Fruit fly (Drosophila melanogaster) whole organism, embryonic: ENCODE data around the gene kkv.

ENCODE experiments used
- Adf1 ChIP-seq: fragments of 200-800 bp; sonication (Bioruptor generic); IDR thresholded peaks from 2 replicates; pipeline ENCODE4 v1.3.6; 2022; ENCODE audit warnings: missing biosample characterization, missing genetic modification characterization
- Bgb ChIP-seq: fragments of 200-800 bp; sonication (Bioruptor generic); IDR thresholded peaks from 2 replicates; pipeline ENCODE4 v1.3.6; 2022; ENCODE audit warnings: missing biosample characterization, missing genetic modification characterization; ENCODE audit not compliant: partially characterized antibody
- CG11247 ChIP-seq: fragments of 200-800 bp; sonication (Bioruptor generic); IDR thresholded peaks from 2 replicates; pipeline ENCODE4 v1.3.6; 2022; ENCODE audit warnings: missing biosample characterization, missing genetic modification characterization
- CG11398 ChIP-seq: fragments of 200-800 bp; sonication (Bioruptor generic); optimal IDR thresholded peaks from 2 replicates; lab custom pipeline; 2016; ENCODE audit warnings: missing biosample characterization, missing genetic modification characterization
- CG11723 ChIP-seq: fragments of 200-800 bp; sonication (Bioruptor generic); optimal IDR thresholded peaks from 2 replicates; lab custom pipeline; 2017; ENCODE audit warnings: missing biosample characterization, mild to moderate bottlenecking, missing genetic modification characterization
- CG12071 ChIP-seq: fragments of 200-800 bp; sonication (Bioruptor generic); optimal IDR thresholded peaks from 3 replicates; lab custom pipeline; 2018; ENCODE audit warnings: missing biosample characterization, mild to moderate bottlenecking, missing genetic modification characterization
- CG12299 ChIP-seq: fragments of 200-800 bp; sonication (Bioruptor generic); optimal IDR thresholded peaks from 2 replicates; lab custom pipeline; 2018; ENCODE audit warnings: missing biosample characterization, mild to moderate bottlenecking, missing genetic modification characterization
- CG13424 ChIP-seq: fragments of 200-800 bp; sonication (Bioruptor generic); optimal IDR thresholded peaks from 2 replicates; lab custom pipeline; 2019; ENCODE audit warnings: missing biosample characterization, mild to moderate bottlenecking, missing genetic modification characterization, moderate library complexity
- CG14710 ChIP-seq: fragments of 200-800 bp; sonication (Bioruptor generic); optimal IDR thresholded peaks from 3 replicates; lab custom pipeline; 2019; ENCODE audit warnings: missing biosample characterization, mild to moderate bottlenecking, missing genetic modification characterization, moderate library complexity
- CG1529 ChIP-seq: fragments of 200-800 bp; sonication (Bioruptor generic); optimal IDR thresholded peaks from 3 replicates; lab custom pipeline; 2018; ENCODE audit warnings: missing biosample characterization, missing genetic modification characterization
- CG16863 ChIP-seq: fragments of 200-800 bp; sonication (Bioruptor generic); optimal IDR thresholded peaks from 3 replicates; lab custom pipeline; 2016; ENCODE audit warnings: missing biosample characterization, missing genetic modification characterization
- CG17361 ChIP-seq: fragments of 200-800 bp; sonication (Bioruptor generic); IDR thresholded peaks from 3 replicates; pipeline ENCODE4 v1.3.6; 2022; ENCODE audit warnings: missing biosample characterization, missing genetic modification characterization
- CG17912 ChIP-seq: fragments of 200-800 bp; sonication (Bioruptor generic); optimal IDR thresholded peaks from 2 replicates; lab custom pipeline; 2018; ENCODE audit warnings: missing biosample characterization, mild to moderate bottlenecking, missing genetic modification characterization
- CG18262 ChIP-seq: fragments of 200-800 bp; optimal IDR thresholded peaks from 3 replicates; lab custom pipeline; 2019; ENCODE audit warnings: missing biosample characterization, mild to moderate bottlenecking, missing genetic modification characterization, moderate library complexity
- CG18599 ChIP-seq: fragments of 200-800 bp; sonication (Bioruptor generic); optimal IDR thresholded peaks from 3 replicates; lab custom pipeline; 2017; ENCODE audit warnings: missing biosample characterization, missing genetic modification characterization, mild to moderate bottlenecking, moderate library complexity, missing genetic modification reagents
- CG2116 ChIP-seq: fragments of 200-800 bp; sonication (Bioruptor generic); optimal IDR thresholded peaks from 3 replicates; lab custom pipeline; 2018; ENCODE audit warnings: missing biosample characterization, mild to moderate bottlenecking, missing genetic modification characterization
- CG2120 ChIP-seq: fragments of 200-800 bp; sonication (Bioruptor generic); optimal IDR thresholded peaks from 3 replicates; lab custom pipeline; 2016; ENCODE audit warnings: missing biosample characterization, missing genetic modification characterization
- CG31388 ChIP-seq: fragments of 200-800 bp; sonication (Bioruptor generic); optimal IDR thresholded peaks from 2 replicates; lab custom pipeline; 2016; ENCODE audit warnings: missing biosample characterization, missing genetic modification characterization
- CG3163 ChIP-seq: fragments of 200-800 bp; sonication (Bioruptor generic); optimal IDR thresholded peaks from 3 replicates; lab custom pipeline; 2016; ENCODE audit warnings: missing biosample characterization, missing genetic modification characterization
- CG32772 ChIP-seq: fragments of 200-800 bp; sonication (Bioruptor generic); IDR thresholded peaks from 2 replicates; pipeline ENCODE4 v1.3.6; 2022; ENCODE audit warnings: missing biosample characterization, missing genetic modification characterization
- CG3995 ChIP-seq: fragments of 200-800 bp; sonication (Bioruptor generic); optimal IDR thresholded peaks from 3 replicates; lab custom pipeline; 2016; ENCODE audit warnings: missing biosample characterization, missing genetic modification characterization
- CG4404 ChIP-seq: fragments of 200-800 bp; sonication (Bioruptor generic); IDR thresholded peaks from 2 replicates; pipeline ENCODE4 v1.3.6; 2022; ENCODE audit warnings: missing biosample characterization, missing genetic modification characterization
- CG6765 ChIP-seq: fragments of 200-800 bp; sonication (Bioruptor generic); optimal IDR thresholded peaks from 3 replicates; lab custom pipeline; 2017; ENCODE audit warnings: missing biosample characterization, mild to moderate bottlenecking, missing genetic modification characterization
- CG9797 ChIP-seq: fragments of 200-800 bp; sonication (Bioruptor generic); optimal IDR thresholded peaks from 3 replicates; lab custom pipeline; 2018; ENCODE audit warnings: missing biosample characterization, mild to moderate bottlenecking, missing genetic modification characterization
- D ChIP-seq, 2 experiments: fragments of 200-800 bp in 1 of 2; fragments of >200 bp in 1 of 2; sonication (Bioruptor generic) in 1 of 2; optimal IDR thresholded peaks; 2 replicates in 1 of 2; 3 replicates in 1 of 2; lab custom pipeline; 2017; ENCODE audit warnings: mild to moderate bottlenecking in 1 of 2, missing biosample characterization in 1 of 2, missing genetic modification characterization in 1 of 2, missing genetic modification reagents in 1 of 2
- Elba2 ChIP-seq: fragments of 200-800 bp; sonication (Bioruptor generic); optimal IDR thresholded peaks from 3 replicates; lab custom pipeline; 2016; ENCODE audit warnings: missing biosample characterization, missing genetic modification characterization
- Gug ChIP-seq: fragments of 200-800 bp; sonication (Bioruptor generic); IDR thresholded peaks from 4 replicates; pipeline ENCODE4 v1.3.6; 2022; ENCODE audit warnings: missing biosample characterization, missing genetic modification characterization
- HHEX ChIP-seq: fragments of 200-800 bp; sonication (Bioruptor generic); optimal IDR thresholded peaks from 3 replicates; lab custom pipeline; 2017; ENCODE audit warnings: missing biosample characterization, mild to moderate bottlenecking, missing genetic modification characterization, missing genetic modification reagents
- Hr3 ChIP-seq: fragments of 200-800 bp; sonication (Bioruptor generic); optimal IDR thresholded peaks from 3 replicates; lab custom pipeline; 2016; ENCODE audit warnings: missing biosample characterization, missing genetic modification characterization
- Hsf ChIP-seq: fragments of 200-800 bp; sonication (Bioruptor generic); optimal IDR thresholded peaks from 3 replicates; lab custom pipeline; 2016; ENCODE audit warnings: missing biosample characterization, missing genetic modification characterization
- Lhr ChIP-seq: fragments of 200-800 bp; sonication (Bioruptor generic); optimal IDR thresholded peaks from 3 replicates; lab custom pipeline; 2017; ENCODE audit warnings: mild to moderate bottlenecking, missing biosample characterization, missing genetic modification reagents, missing genetic modification characterization
- Lim3 ChIP-seq: fragments of 200-800 bp; sonication (Bioruptor generic); IDR thresholded peaks from 2 replicates; pipeline ENCODE4 v1.3.6; 2022; ENCODE audit warnings: missing biosample characterization, missing genetic modification characterization
- NC2β ChIP-seq: fragments of 200-800 bp; sonication (Bioruptor generic); optimal IDR thresholded peaks from 2 replicates; lab custom pipeline; 2016; ENCODE audit warnings: missing biosample characterization, missing genetic modification characterization
- NFAT ChIP-seq: fragments of 200-800 bp; sonication (Bioruptor generic); IDR thresholded peaks from 2 replicates; pipeline ENCODE4 v1.3.6; 2022; ENCODE audit warnings: missing biosample characterization, missing genetic modification characterization
- NK7.1 ChIP-seq: fragments of 200-800 bp; sonication (Bioruptor generic); optimal IDR thresholded peaks from 3 replicates; lab custom pipeline; 2016; ENCODE audit warnings: missing biosample characterization, missing genetic modification characterization
- Pdp1 ChIP-seq, 2 experiments: fragments of 200-800 bp; sonication (Bioruptor generic); optimal IDR thresholded peaks; 3 replicates each; lab custom pipeline; 2016; ENCODE audit warnings: missing biosample characterization in 2 of 2, missing genetic modification characterization in 2 of 2, mild to moderate bottlenecking in 1 of 2, moderate library complexity in 1 of 2
- amos ChIP-seq: fragments of 200-800 bp; sonication (Bioruptor generic); IDR thresholded peaks from 2 replicates; pipeline ENCODE4 v1.3.6; 2022; ENCODE audit warnings: missing biosample characterization, missing genetic modification characterization; ENCODE audit not compliant: partially characterized antibody
- bsh ChIP-seq, 2 experiments: fragments of 200-800 bp; sonication (Bioruptor generic); optimal IDR thresholded peaks; 2 replicates each; lab custom pipeline; 2017 to 2018; ENCODE audit warnings: mild to moderate bottlenecking in 2 of 2, missing biosample characterization in 2 of 2, missing genetic modification characterization in 2 of 2, moderate library complexity in 1 of 2
- cad ChIP-seq: fragments of >200 bp; optimal IDR thresholded peaks from 2 replicates; lab custom pipeline; 2017; ENCODE audit warnings: missing biosample characterization, missing genetic modification characterization
- chm ChIP-seq: fragments of 200-800 bp; sonication (Bioruptor generic); IDR thresholded peaks from 2 replicates; pipeline ENCODE4 v1.3.6; 2022; ENCODE audit warnings: missing biosample characterization, missing genetic modification characterization
- fd3F ChIP-seq: fragments of 200-800 bp; sonication (Bioruptor generic); optimal IDR thresholded peaks from 2 replicates; lab custom pipeline; 2018; ENCODE audit warnings: missing biosample characterization, mild to moderate bottlenecking, missing genetic modification characterization, moderate library complexity
- grau ChIP-seq: fragments of 200-800 bp; optimal IDR thresholded peaks from 3 replicates; lab custom pipeline; 2019; ENCODE audit warnings: missing biosample characterization, mild to moderate bottlenecking, missing genetic modification characterization, moderate library complexity
- gsb ChIP-seq: fragments of 200-800 bp; sonication (Bioruptor generic); IDR thresholded peaks from 2 replicates; pipeline ENCODE4 v1.3.6; 2022; ENCODE audit warnings: missing biosample characterization, missing genetic modification characterization
- hth ChIP-seq: fragments of >200 bp; optimal IDR thresholded peaks from 2 replicates; lab custom pipeline; 2017; ENCODE audit warnings: inconsistent platforms
- mirr ChIP-seq: fragments of 200-800 bp; sonication (Bioruptor generic); optimal IDR thresholded peaks from 3 replicates; lab custom pipeline; 2018; ENCODE audit warnings: missing biosample characterization, mild to moderate bottlenecking, missing genetic modification characterization
- nom ChIP-seq: fragments of 200-800 bp; sonication (Bioruptor generic); optimal IDR thresholded peaks from 2 replicates; lab custom pipeline; 2017; ENCODE audit warnings: missing biosample characterization, missing genetic modification characterization, mild to moderate bottlenecking, moderate library complexity, missing genetic modification reagents
- onecut ChIP-seq: fragments of 200-800 bp; sonication (Bioruptor generic); IDR thresholded peaks from 2 replicates; pipeline ENCODE4 v1.3.6; 2022; ENCODE audit warnings: missing biosample characterization, missing genetic modification characterization
- sd ChIP-seq: fragments of 200-800 bp; sonication (Bioruptor generic); optimal IDR thresholded peaks from 3 replicates; lab custom pipeline; 2018; ENCODE audit warnings: missing biosample characterization, mild to moderate bottlenecking, missing genetic modification characterization, moderate library complexity
- sens-2 ChIP-seq: fragments of 200-800 bp; sonication (Bioruptor generic); IDR thresholded peaks from 2 replicates; pipeline ENCODE4 v1.3.6; 2022; ENCODE audit warnings: missing biosample characterization, missing genetic modification characterization
- seq ChIP-seq: fragments of 200-800 bp; sonication (Bioruptor generic); IDR thresholded peaks from 2 replicates; pipeline ENCODE4 v1.3.6; 2022; ENCODE audit warnings: missing biosample characterization, missing genetic modification characterization
- usp ChIP-seq: fragments of >200 bp; optimal IDR thresholded peaks from 2 replicates; lab custom pipeline; 2017; ENCODE audit warnings: missing biosample characterization, missing genetic modification characterization

Gene kkv

dm6 chr3R:5357935-5358414 lies 34.7 kb downstream of the kkv start, which contains the start of gene Prosbeta7 (continued):
- no peak for TF ChIP-seq CG4404
- TF ChIP-seq chm, result no peak
- peak; percentile 90 for TF ChIP-seq CG9797
- no peak for TF ChIP-seq CG18262
- no peak for TF ChIP-seq D (optimal IDR thresholded peaks at IDR 0.05; lab: Kevin White, UChicago)
- no peak for TF ChIP-seq D (GFP tag; optimal IDR thresholded peaks at IDR 0.05; lab: Kevin White, UChicago)
- no peak for TF ChIP-seq CG3995 (GFP tag; lab: Kevin White, UChicago)
- no peak for TF ChIP-seq CG18599 (GFP tag; lab: Kevin White, UChicago)
- no peak for TF ChIP-seq hth (lab: Kevin White, UChicago)
- no peak for TF ChIP-seq HHEX
- TF ChIP-seq CG12299 (tag; lab: Kevin White, UChicago), result no peak
- TF ChIP-seq Hr3, result no peak
- TF ChIP-seq amos, result peak; percentile 71; the same call in 1 of the 2 replicates
- no peak for TF ChIP-seq CG31388 (GFP tag; lab: Kevin White, UChicago)
- TF ChIP-seq Gug (GFP tag; lab: Robert Waterston, UW), result no peak
- TF ChIP-seq CG16863, result no peak
- no peak for TF ChIP-seq CG17361
- TF ChIP-seq CG11398 (GFP tag; lab: Kevin White, UChicago), result no peak
- no peak for TF ChIP-seq Adf1 (GFP tag; lab: Robert Waterston, UW)
- no peak for TF ChIP-seq CG32772 (GFP tag; lab: Robert Waterston, UW)
- no peak for TF ChIP-seq CG6765 (GFP tag; lab: Kevin White, UChicago)
- TF ChIP-seq CG11723 (GFP tag; lab: Kevin White, UChicago), result no peak
- peak; percentile 77 for TF ChIP-seq Lhr (GFP tag; lab: Kevin White, UChicago)
- no peak for TF ChIP-seq onecut (GFP tag; lab: Robert Waterston, UW)
- peak; percentile 57 for TF ChIP-seq Elba2 (GFP tag; lab: Kevin White, UChicago)
- peak; percentile 46 for TF ChIP-seq CG2116 (GFP tag; lab: Kevin White, UChicago)
- no peak for TF ChIP-seq fd3F (GFP tag; lab: Kevin White, UChicago)
- TF ChIP-seq NFAT (GFP tag; lab: Robert Waterston, UW), result no peak
- no peak for TF ChIP-seq Lim3
- no peak for TF ChIP-seq CG12071
- no peak for TF ChIP-seq CG11247 (GFP tag; lab: Robert Waterston, UW)
- TF ChIP-seq usp (GFP tag; lab: Kevin White, UChicago), result no peak
- TF ChIP-seq bsh (GFP tag; optimal IDR thresholded peaks at IDR 0.05; lab: Kevin White, UChicago), result no peak
- no peak for TF ChIP-seq sens-2 (GFP tag; lab: Robert Waterston, UW)
- no peak for TF ChIP-seq gsb
- peak; percentile 37 for TF ChIP-seq CG14710 (tag; lab: Kevin White, UChicago)
- no peak for TF ChIP-seq Pdp1 (GFP tag; optimal IDR thresholded peaks at IDR 0.05; lab: Kevin White, UChicago)
- TF ChIP-seq sd, result peak; percentile 35
- no peak for TF ChIP-seq NC2β (GFP tag; lab: Kevin White, UChicago)
- no peak for TF ChIP-seq CG17912 (GFP tag; lab: Kevin White, UChicago)
- peak; percentile 4 for TF ChIP-seq grau (tag; lab: Kevin White, UChicago)
- no peak for TF ChIP-seq seq (GFP tag; lab: Robert Waterston, UW)
- TF ChIP-seq CG13424 (tag; lab: Kevin White, UChicago), result no peak
- TF ChIP-seq mirr (GFP tag; lab: Kevin White, UChicago), result no peak
- no peak for TF ChIP-seq nom (GFP tag; lab: Kevin White, UChicago)
- no peak for TF ChIP-seq Hsf (GFP tag; lab: Kevin White, UChicago)
- TF ChIP-seq NK7.1 (GFP tag; lab: Kevin White, UChicago), result no peak
- TF ChIP-seq cad (GFP tag; lab: Kevin White, UChicago), result no peak
- TF ChIP-seq CG3163 (GFP tag; lab: Kevin White, UChicago), result no peak
- peak; percentile 78 for TF ChIP-seq Bgb (GFP tag; lab: Robert Waterston, UW)
- TF ChIP-seq CG2120 (GFP tag; lab: Kevin White, UChicago), result no peak
- no peak for TF ChIP-seq CG1529 (GFP tag; lab: Kevin White, UChicago)
